Fruit fly (Drosophila melanogaster): ENCODE results near the gene ss.

The ss gene

DNA sequence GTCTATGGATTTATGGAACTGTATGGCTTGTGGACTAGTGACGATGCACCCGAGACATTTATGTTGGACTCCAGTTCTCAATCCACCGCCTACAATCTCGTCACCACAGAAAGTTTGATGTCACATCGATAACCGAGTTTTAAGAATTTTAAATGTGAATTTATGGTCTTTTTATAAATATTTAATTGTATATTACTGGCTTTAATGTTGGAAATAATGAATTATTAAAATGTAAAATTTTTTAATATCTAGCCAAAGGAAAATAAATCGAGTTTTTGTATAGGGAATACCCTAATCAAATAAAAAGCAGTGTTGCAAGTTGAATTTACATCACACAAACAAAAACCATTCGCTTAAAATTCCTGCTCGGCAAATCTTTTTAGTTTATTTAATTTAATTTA, 29.2 kb upstream of the ss start, which contains the start of gene Fntb:
Gene Fntb, plus strand, starts transcription at position 334 of the 401 bp plus-strand sequence.
- TF ChIP-seq pan (optimal IDR thresholded peaks at IDR 0.05) (no peak), usp (GFP tag; optimal IDR thresholded peaks at IDR 0.05) (no peak), Dll (optimal IDR thresholded peaks at IDR 0.05) (no peak), CG8478 (optimal IDR thresholded peaks at IDR 0.05) (no peak), EcR (GFP tag; optimal IDR thresholded peaks at IDR 0.05) (no peak), psq (optimal IDR thresholded peaks at IDR 0.05) (no peak)

dm6 chr3R:16431707-16432106, 28.2 kb upstream of the ss start:
- TF ChIP-seq CG8478 (optimal IDR thresholded peaks at IDR 0.05) = no peak
- no peak for TF ChIP-seq Dll (optimal IDR thresholded peaks at IDR 0.05)
- no peak for TF ChIP-seq pan (optimal IDR thresholded peaks at IDR 0.05)
- no peak for TF ChIP-seq psq (optimal IDR thresholded peaks at IDR 0.05)
- no peak for TF ChIP-seq usp (GFP tag; optimal IDR thresholded peaks at IDR 0.05)
- TF ChIP-seq EcR (GFP tag; optimal IDR thresholded peaks at IDR 0.05) = no peak

dm6 chr3R:16430381-16430780, 26.9 kb upstream of the ss start, which contains the start of gene CG31279:
CG31279 (plus strand) TSS chr3R:16430681.
- TF ChIP-seq usp (GFP tag; optimal IDR thresholded peaks at IDR 0.05) (no peak), EcR (GFP tag; optimal IDR thresholded peaks at IDR 0.05) (no peak), psq (optimal IDR thresholded peaks at IDR 0.05) (no peak), pan (optimal IDR thresholded peaks at IDR 0.05) (no peak), Dll (optimal IDR thresholded peaks at IDR 0.05) (no peak), CG8478 (optimal IDR thresholded peaks at IDR 0.05) (no peak)

DNA sequence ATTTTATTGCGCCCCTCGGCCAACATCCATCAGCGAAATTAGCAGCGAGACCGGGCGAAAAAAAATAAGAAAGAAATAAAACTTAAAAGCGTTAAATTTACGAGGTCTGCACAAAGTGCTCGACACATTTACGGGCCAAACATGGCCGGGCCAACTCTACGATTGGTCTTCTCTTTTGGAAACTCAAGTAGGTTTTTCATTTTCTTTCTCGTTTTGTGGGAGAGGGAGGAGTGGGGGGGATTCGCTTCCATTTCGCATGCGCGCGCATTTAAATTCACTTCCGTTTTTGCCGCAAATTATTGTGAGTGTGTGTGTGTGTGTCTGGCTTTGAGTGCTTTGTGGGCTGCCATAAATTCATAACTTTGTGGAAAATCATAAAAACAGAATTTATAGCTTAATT, 24.0 kb upstream of the ss start:
- TF ChIP-seq EcR (GFP tag; optimal IDR thresholded peaks at IDR 0.05) (no peak), Dll (optimal IDR thresholded peaks at IDR 0.05) (no peak), usp (GFP tag; optimal IDR thresholded peaks at IDR 0.05) (no peak), pan (optimal IDR thresholded peaks at IDR 0.05) (no peak), psq (optimal IDR thresholded peaks at IDR 0.05) (no peak), CG8478 (optimal IDR thresholded peaks at IDR 0.05) (no peak)

dm6 chr3R:16423323-16423722, 19.8 kb upstream of the ss start:
- TF ChIP-seq pan (optimal IDR thresholded peaks at IDR 0.05) = no peak
- no peak for TF ChIP-seq Dll (optimal IDR thresholded peaks at IDR 0.05)
- no peak for TF ChIP-seq psq (optimal IDR thresholded peaks at IDR 0.05)
- TF ChIP-seq usp (GFP tag; optimal IDR thresholded peaks at IDR 0.05) = no peak
- TF ChIP-seq EcR (GFP tag; optimal IDR thresholded peaks at IDR 0.05) = no peak
- no peak for TF ChIP-seq CG8478 (optimal IDR thresholded peaks at IDR 0.05)

dm6 chr3R:16416508-16416907, 13.0 kb upstream of the ss start:
- TF ChIP-seq EcR (GFP tag; optimal IDR thresholded peaks at IDR 0.05) (no peak), psq (optimal IDR thresholded peaks at IDR 0.05) (no peak), CG8478 (optimal IDR thresholded peaks at IDR 0.05) (no peak), Dll (optimal IDR thresholded peaks at IDR 0.05) (no peak), pan (optimal IDR thresholded peaks at IDR 0.05) (no peak), usp (GFP tag; optimal IDR thresholded peaks at IDR 0.05) (no peak)

- TF ChIP-seq psq (optimal IDR thresholded peaks at IDR 0.05) (no peak), CG8478 (optimal IDR thresholded peaks at IDR 0.05) (no peak), usp (GFP tag; optimal IDR thresholded peaks at IDR 0.05) (no peak), Dll (optimal IDR thresholded peaks at IDR 0.05) (no peak), EcR (GFP tag; optimal IDR thresholded peaks at IDR 0.05) (no peak)
Measured at dm6 chr3R:16413734-16414133, 10.2 kb upstream of the ss start.

dm6 chr3R:16410706-16411105, 7.2 kb upstream of the ss start:
- TF ChIP-seq EcR (GFP tag; optimal IDR thresholded peaks at IDR 0.05) (no peak), usp (GFP tag; optimal IDR thresholded peaks at IDR 0.05) (no peak), CG8478 (optimal IDR thresholded peaks at IDR 0.05) (no peak), psq (optimal IDR thresholded peaks at IDR 0.05) (no peak), Dll (optimal IDR thresholded peaks at IDR 0.05) (no peak), pan (optimal IDR thresholded peaks at IDR 0.05) (no peak)

DNA sequence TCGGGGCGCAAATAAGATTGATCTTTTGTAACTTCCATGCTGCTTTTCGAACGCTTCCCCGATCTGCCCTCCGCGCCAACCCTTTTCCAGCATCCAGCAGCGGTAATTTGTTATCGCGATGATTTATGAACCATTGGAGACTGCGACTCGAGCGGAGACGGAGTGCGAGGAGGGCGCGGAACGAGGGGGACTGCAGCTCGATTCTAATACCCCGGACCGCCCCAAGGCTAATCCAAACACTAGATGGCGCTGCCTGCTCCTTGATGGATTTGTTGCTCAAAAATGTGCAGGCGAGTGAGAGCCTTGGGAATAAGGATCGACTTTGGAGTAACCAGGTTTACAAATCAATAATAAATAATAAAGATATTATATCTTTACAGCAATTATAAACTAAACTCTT, 4.9 kb upstream of the ss start:
- TF ChIP-seq pan (optimal IDR thresholded peaks at IDR 0.05) = no peak
- no peak for TF ChIP-seq CG8478 (optimal IDR thresholded peaks at IDR 0.05)
- TF ChIP-seq EcR (GFP tag; optimal IDR thresholded peaks at IDR 0.05) = no peak
- no peak for TF ChIP-seq psq (optimal IDR thresholded peaks at IDR 0.05)
- no peak for TF ChIP-seq Dll (optimal IDR thresholded peaks at IDR 0.05)
- TF ChIP-seq usp (GFP tag; optimal IDR thresholded peaks at IDR 0.05) = no peak

DNA sequence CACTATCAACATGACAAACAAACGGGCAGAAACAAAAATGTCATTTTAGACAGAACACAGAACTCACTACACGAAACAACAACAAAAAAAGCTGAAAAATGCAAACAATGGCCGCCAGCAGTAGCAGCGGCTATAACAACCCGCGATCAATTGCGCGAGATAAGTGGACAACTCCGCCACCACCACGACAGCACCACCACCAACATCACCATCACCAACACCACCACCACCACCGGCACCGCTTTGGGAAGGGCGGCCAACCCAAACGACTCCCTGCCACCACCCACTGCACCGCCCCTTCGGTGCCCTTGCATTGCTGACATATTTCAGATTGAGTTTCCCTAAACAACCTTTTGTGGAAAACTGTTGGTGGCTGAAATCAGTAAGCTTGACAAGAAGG, 3.1 kb upstream of the ss start:
- no peak for TF ChIP-seq pan (optimal IDR thresholded peaks at IDR 0.05)
- TF ChIP-seq CG8478 (optimal IDR thresholded peaks at IDR 0.05) = no peak
- no peak for TF ChIP-seq usp (GFP tag; optimal IDR thresholded peaks at IDR 0.05)
- TF ChIP-seq Dll (optimal IDR thresholded peaks at IDR 0.05) = no peak
- no peak for TF ChIP-seq EcR (GFP tag; optimal IDR thresholded peaks at IDR 0.05)
- no peak for TF ChIP-seq psq (optimal IDR thresholded peaks at IDR 0.05)

dm6 chr3R:16403734-16404057, 206 bp upstream of the ss start:
- TF ChIP-seq CG8478 (optimal IDR thresholded peaks at IDR 0.05) = peak; percentile 57
- no peak for TF ChIP-seq pan (optimal IDR thresholded peaks at IDR 0.05)

dm6 chr3R:16396565-16396964, 6.9 kb downstream of the ss start:
- no peak for TF ChIP-seq CG8478 (optimal IDR thresholded peaks at IDR 0.05)
- no peak for TF ChIP-seq EcR (GFP tag; optimal IDR thresholded peaks at IDR 0.05)
- TF ChIP-seq pan (optimal IDR thresholded peaks at IDR 0.05) = no peak
- TF ChIP-seq usp (GFP tag; optimal IDR thresholded peaks at IDR 0.05) = no peak
- TF ChIP-seq Dll (optimal IDR thresholded peaks at IDR 0.05) = no peak
- TF ChIP-seq psq (optimal IDR thresholded peaks at IDR 0.05) = no peak

dm6 chr3R:16395448-16395847, 8.0 kb downstream of the ss start:
- no peak for TF ChIP-seq CG8478 (optimal IDR thresholded peaks at IDR 0.05)
- no peak for TF ChIP-seq Dll (optimal IDR thresholded peaks at IDR 0.05)
- no peak for TF ChIP-seq EcR (GFP tag; optimal IDR thresholded peaks at IDR 0.05)
- no peak for TF ChIP-seq psq (optimal IDR thresholded peaks at IDR 0.05)
- no peak for TF ChIP-seq pan (optimal IDR thresholded peaks at IDR 0.05)
- TF ChIP-seq usp (GFP tag; optimal IDR thresholded peaks at IDR 0.05) = no peak
